Fruit fly (Drosophila melanogaster) whole organism, embryonic: ENCODE data around the gene snk.

Experiments
- Antp ChIP-seq: fragments of 200-800 bp; sonication (Bioruptor generic); optimal IDR thresholded peaks from 3 replicates; lab custom pipeline; 2016; ENCODE audit warnings: missing biosample characterization, missing genetic modification characterization
- Awh ChIP-seq: fragments of 200-800 bp; sonication (Bioruptor generic); IDR thresholded peaks from 2 replicates; pipeline ENCODE4, ENCODE4 v1.3.6; 2022; ENCODE audit warnings: missing biosample characterization, missing genetic modification characterization
- B-H2 ChIP-seq: fragments of 200-800 bp; sonication (Bioruptor generic); optimal IDR thresholded peaks from 2 replicates; lab custom pipeline; 2018; ENCODE audit warnings: missing biosample characterization, mild to moderate bottlenecking, missing genetic modification characterization
- CG10543 ChIP-seq: fragments of 200-800 bp; sonication (Bioruptor generic); optimal IDR thresholded peaks from 3 replicates; lab custom pipeline; 2017; ENCODE audit warnings: missing biosample characterization, mild to moderate bottlenecking, missing genetic modification characterization, moderate library complexity
- CG10979 ChIP-seq: fragments of 200-800 bp; sonication (Bioruptor generic); optimal IDR thresholded peaks from 2 replicates; lab custom pipeline; 2018; ENCODE audit warnings: missing biosample characterization, mild to moderate bottlenecking, missing genetic modification characterization, moderate library complexity
- CG11456 ChIP-seq: fragments of 200-800 bp; sonication (Bioruptor generic); IDR thresholded peaks from 3 replicates; pipeline ENCODE4 v1.3.6; 2022; ENCODE audit warnings: missing biosample characterization, missing genetic modification characterization
- CG11695 ChIP-seq: fragments of 200-800 bp; sonication (Bioruptor generic); IDR thresholded peaks from 3 replicates; pipeline ENCODE4 v1.3.6; 2022; ENCODE audit warnings: missing biosample characterization, missing genetic modification characterization
- CG12659 ChIP-seq: fragments of 200-800 bp; sonication (Bioruptor generic); optimal IDR thresholded peaks from 3 replicates; lab custom pipeline; 2017; ENCODE audit warnings: mild to moderate bottlenecking, missing biosample characterization, missing genetic modification reagents, missing genetic modification characterization
- CG12744 ChIP-seq: fragments of 200-800 bp; sonication (Bioruptor generic); optimal IDR thresholded peaks from 2 replicates; lab custom pipeline; 2016; ENCODE audit warnings: missing biosample characterization, missing genetic modification characterization
- CG12769 ChIP-seq: fragments of 200-800 bp; sonication (Bioruptor generic); optimal IDR thresholded peaks from 2 replicates; lab custom pipeline; 2019; ENCODE audit warnings: missing biosample characterization, mild to moderate bottlenecking, missing genetic modification characterization, moderate library complexity
- CG14014 ChIP-seq: fragments of 200-800 bp; sonication (Bioruptor generic); IDR thresholded peaks from 2 replicates; pipeline ENCODE4 v1.3.6; 2022; ENCODE audit warnings: missing biosample characterization, missing genetic modification characterization
- CG15011 ChIP-seq: fragments of 200-800 bp; sonication (Bioruptor generic); optimal IDR thresholded peaks from 3 replicates; lab custom pipeline; 2018; ENCODE audit warnings: missing biosample characterization, mild to moderate bottlenecking, missing genetic modification characterization
- CG15269 ChIP-seq: fragments of 200-800 bp; sonication (Bioruptor generic); optimal IDR thresholded peaks from 2 replicates; lab custom pipeline; 2018; ENCODE audit warnings: missing biosample characterization, mild to moderate bottlenecking, missing genetic modification characterization, moderate library complexity
- CG15514 ChIP-seq: fragments of 200-800 bp; sonication (Bioruptor generic); optimal IDR thresholded peaks from 3 replicates; lab custom pipeline; 2017; ENCODE audit warnings: missing biosample characterization, missing genetic modification characterization, mild to moderate bottlenecking, moderate library complexity, missing genetic modification reagents
- CG18262 ChIP-seq: fragments of 200-800 bp; optimal IDR thresholded peaks from 3 replicates; lab custom pipeline; 2019; ENCODE audit warnings: missing biosample characterization, mild to moderate bottlenecking, missing genetic modification characterization, moderate library complexity
- CG18476 ChIP-seq: fragments of 200-800 bp; sonication (Bioruptor generic); optimal IDR thresholded peaks from 2 replicates; lab custom pipeline; 2016; ENCODE audit warnings: missing biosample characterization, mild to moderate bottlenecking, missing genetic modification characterization
- CG30431 ChIP-seq: fragments of 200-800 bp; sonication (Bioruptor generic); optimal IDR thresholded peaks from 2 replicates; lab custom pipeline; 2017; ENCODE audit warnings: missing biosample characterization, missing genetic modification characterization
- CG3407 ChIP-seq: fragments of 200-800 bp; sonication (Bioruptor generic); optimal IDR thresholded peaks from 2 replicates; lab custom pipeline; 2018; ENCODE audit warnings: missing biosample characterization, mild to moderate bottlenecking, missing genetic modification characterization
- CG3847 ChIP-seq: fragments of 200-800 bp; sonication (Bioruptor generic); IDR thresholded peaks from 2 replicates; pipeline ENCODE4 v1.3.6; 2022; ENCODE audit warnings: missing biosample characterization, missing genetic modification characterization
- CG5180 ChIP-seq: fragments of 200-800 bp; sonication (Bioruptor generic); optimal IDR thresholded peaks from 3 replicates; lab custom pipeline; 2017; ENCODE audit warnings: missing biosample characterization, missing genetic modification characterization, mild to moderate bottlenecking, moderate library complexity, missing genetic modification reagents
- CG6175 ChIP-seq: fragments of 200-800 bp; sonication (Bioruptor generic); IDR thresholded peaks from 3 replicates; pipeline ENCODE4 v1.3.6; 2022; ENCODE audit warnings: missing biosample characterization, missing genetic modification characterization
- CG6654 ChIP-seq: fragments of 200-800 bp; sonication (Bioruptor generic); optimal IDR thresholded peaks from 2 replicates; lab custom pipeline; 2017; ENCODE audit warnings: missing biosample characterization, mild to moderate bottlenecking, missing genetic modification characterization
- CG6791 ChIP-seq: fragments of 200-800 bp; sonication (Bioruptor generic); IDR thresholded peaks from 3 replicates; pipeline ENCODE4 v1.3.6; 2022; ENCODE audit warnings: missing biosample characterization, missing genetic modification characterization; ENCODE audit not compliant: partially characterized antibody
- CG7745 ChIP-seq: fragments of 200-800 bp; sonication (Bioruptor generic); optimal IDR thresholded peaks from 2 replicates; lab custom pipeline; 2018; ENCODE audit warnings: missing biosample characterization, mild to moderate bottlenecking, missing genetic modification characterization, moderate library complexity
- CG9932 ChIP-seq: fragments of 200-800 bp; sonication (Bioruptor generic); IDR thresholded peaks from 2 replicates; pipeline ENCODE4 v1.3.6; 2022; ENCODE audit warnings: missing biosample characterization, missing genetic modification characterization
- E2f2 ChIP-seq: fragments of 200-800 bp; sonication (Bioruptor generic); IDR thresholded peaks from 2 replicates; pipeline ENCODE4 v1.3.6; 2022; ENCODE audit warnings: missing biosample characterization, missing genetic modification characterization
- GATAe ChIP-seq: fragments of 200-800 bp; sonication (Bioruptor generic); conservative IDR thresholded peaks from 2 replicates; pipeline ENCODE4 v1.3.6; 2022; ENCODE audit warnings: missing biosample characterization, missing genetic modification characterization
- HLH54F ChIP-seq: fragments of 200-800 bp; sonication (Bioruptor generic); optimal IDR thresholded peaks from 3 replicates; lab custom pipeline; 2016; ENCODE audit warnings: missing biosample characterization, missing genetic modification characterization
- NC2α ChIP-seq: fragments of 200-800 bp; sonication (Bioruptor generic); optimal IDR thresholded peaks from 2 replicates; lab custom pipeline; 2016; ENCODE audit warnings: missing biosample characterization, missing genetic modification characterization
- NC2β ChIP-seq: fragments of 200-800 bp; sonication (Bioruptor generic); optimal IDR thresholded peaks from 2 replicates; lab custom pipeline; 2016; ENCODE audit warnings: missing biosample characterization, missing genetic modification characterization
- az2 ChIP-seq: fragments of 200-800 bp; sonication (Bioruptor generic); optimal IDR thresholded peaks from 3 replicates; lab custom pipeline; 2016; ENCODE audit warnings: missing biosample characterization, missing genetic modification characterization
- ci ChIP-seq: fragments of 200-800 bp; sonication (Bioruptor generic); IDR thresholded peaks from 3 replicates; pipeline ENCODE4 v1.3.6; 2022; ENCODE audit warnings: missing biosample characterization, missing genetic modification characterization
- croc ChIP-seq: fragments of 200-800 bp; sonication (Bioruptor generic); conservative IDR thresholded peaks from 3 replicates; pipeline ENCODE4 v1.3.6; 2022; ENCODE audit warnings: missing biosample characterization, missing genetic modification characterization
- dati ChIP-seq: fragments of 200-800 bp; sonication (Bioruptor generic); IDR thresholded peaks from 2 replicates; pipeline ENCODE4 v1.3.6; 2022; ENCODE audit warnings: missing biosample characterization, missing genetic modification characterization
- dysf ChIP-seq: fragments of 200-800 bp; sonication (Bioruptor generic); IDR thresholded peaks from 3 replicates; pipeline ENCODE4 v1.3.6; 2022; ENCODE audit warnings: missing biosample characterization, missing genetic modification characterization
- eyg ChIP-seq: fragments of 200-800 bp; sonication (Bioruptor generic); optimal IDR thresholded peaks from 3 replicates; lab custom pipeline; 2016; ENCODE audit warnings: missing biosample characterization, missing genetic modification characterization
- gcm2 ChIP-seq: fragments of 200-800 bp; sonication (Bioruptor generic); optimal IDR thresholded peaks from 2 replicates; lab custom pipeline; 2016; ENCODE audit warnings: missing biosample characterization, missing genetic modification characterization
- grau ChIP-seq: fragments of 200-800 bp; optimal IDR thresholded peaks from 3 replicates; lab custom pipeline; 2019; ENCODE audit warnings: missing biosample characterization, mild to moderate bottlenecking, missing genetic modification characterization, moderate library complexity
- ham ChIP-seq: fragments of 200-800 bp; sonication (Bioruptor generic); IDR thresholded peaks from 2 replicates; pipeline ENCODE4 v1.3.6; 2022; ENCODE audit warnings: missing biosample characterization, missing genetic modification characterization
- her ChIP-seq: fragments of 200-800 bp; sonication (Bioruptor generic); optimal IDR thresholded peaks from 2 replicates; lab custom pipeline; 2016; ENCODE audit warnings: missing biosample characterization, missing genetic modification characterization
- nmo ChIP-seq: fragments of 200-800 bp; sonication (Bioruptor generic); optimal IDR thresholded peaks from 2 replicates; lab custom pipeline; 2018; ENCODE audit warnings: missing biosample characterization, mild to moderate bottlenecking, missing genetic modification characterization, moderate library complexity
- pzg ChIP-seq: fragments of 200-800 bp; sonication (Bioruptor generic); optimal IDR thresholded peaks from 3 replicates; lab custom pipeline; 2018; ENCODE audit warnings: missing biosample characterization, mild to moderate bottlenecking, missing genetic modification characterization, moderate library complexity
- rib ChIP-seq: fragments of 200-800 bp; sonication (Bioruptor generic); IDR thresholded peaks from 2 replicates; pipeline ENCODE4 v1.3.6; 2022; ENCODE audit warnings: missing biosample characterization, missing genetic modification characterization
- run ChIP-seq: fragments of 200-800 bp; sonication (Bioruptor generic); optimal IDR thresholded peaks from 3 replicates; lab custom pipeline; 2018; ENCODE audit warnings: missing biosample characterization, mild to moderate bottlenecking, missing genetic modification characterization
- sqz ChIP-seq: fragments of 200-800 bp; sonication (Bioruptor generic); optimal IDR thresholded peaks from 3 replicates; lab custom pipeline; 2018; ENCODE audit warnings: missing biosample characterization, mild to moderate bottlenecking, missing genetic modification characterization
- ssp ChIP-seq: fragments of 200-800 bp; sonication (Bioruptor generic); IDR thresholded peaks from 2 replicates; pipeline ENCODE4 v1.3.6; 2022; ENCODE audit warnings: missing biosample characterization, missing genetic modification characterization
- sug ChIP-seq: fragments of 200-800 bp; optimal IDR thresholded peaks from 2 replicates; lab custom pipeline; 2019; ENCODE audit warnings: missing biosample characterization, mild to moderate bottlenecking, missing genetic modification characterization, moderate library complexity
- tgo ChIP-seq: fragments of 200-800 bp; sonication (Bioruptor generic); IDR thresholded peaks from 3 replicates; pipeline ENCODE4 v1.3.6; 2022; ENCODE audit warnings: missing biosample characterization, missing genetic modification characterization

The snk gene

dm6 chr3R:13017623-13018036 lies 24.9 kb downstream of the snk start (continued):
- no peak for TF ChIP-seq CG15269 (tag; lab: Kevin White, UChicago)
- TF ChIP-seq her (GFP tag; lab: Kevin White, UChicago) = no peak
- no peak for TF ChIP-seq croc
- no peak for TF ChIP-seq run (tag; lab: Kevin White, UChicago)
- no peak for TF ChIP-seq az2
- TF ChIP-seq CG5180 (GFP tag; lab: Kevin White, UChicago) = no peak
- TF ChIP-seq CG11695 (GFP tag; lab: Robert Waterston, UW) = no peak
- no peak for TF ChIP-seq dati
- TF ChIP-seq HLH54F (GFP tag; lab: Kevin White, UChicago) = no peak
- TF ChIP-seq sug = peak; percentile 23
- TF ChIP-seq rib (GFP tag; lab: Robert Waterston, UW) = peak; percentile 67; the same call in 1 of the 2 replicates
- TF ChIP-seq, all 482 proteins: peak for 14

- TF ChIP-seq CG15011 (GFP tag; lab: Kevin White, UChicago) = no peak
- TF ChIP-seq CG30431 (GFP tag; lab: Kevin White, UChicago) = no peak
- peak; percentile 31 for TF ChIP-seq CG15514 (GFP tag; lab: Kevin White, UChicago)
- no peak for TF ChIP-seq eyg
- no peak for TF ChIP-seq CG6791
- peak; percentile 85 for TF ChIP-seq CG12769
- TF ChIP-seq CG14014 (GFP tag; lab: Robert Waterston, UW) = no peak
- TF ChIP-seq CG12744 (GFP tag; lab: Kevin White, UChicago) = no peak
- TF ChIP-seq CG3407 (GFP tag; lab: Kevin White, UChicago) = no peak
- TF ChIP-seq sqz (GFP tag; lab: Kevin White, UChicago) = peak; percentile 61
- TF ChIP-seq B-H2 (GFP tag; lab: Kevin White, UChicago) = peak; percentile 6
- no peak for TF ChIP-seq CG10979 (tag; lab: Kevin White, UChicago)
- no peak for TF ChIP-seq tgo (GFP tag; lab: Robert Waterston, UW)
- peak; percentile 5 for TF ChIP-seq grau (tag; lab: Kevin White, UChicago)
- no peak for TF ChIP-seq CG18262 (tag; lab: Kevin White, UChicago)
- peak; percentile 86 for TF ChIP-seq CG6175 (GFP tag; lab: Robert Waterston, UW)
- TF ChIP-seq Awh (GFP tag; lab: Robert Waterston, UW) = 0 out of 2 replicates have a peak, but pooled peaks have one; percentile 26
- TF ChIP-seq Antp (GFP tag; lab: Kevin White, UChicago) = no peak
- TF ChIP-seq pzg (GFP tag; lab: Kevin White, UChicago) = no peak
- peak; percentile 12 for TF ChIP-seq nmo (GFP tag; lab: Kevin White, UChicago)
- TF ChIP-seq CG9932 = 0 out of 2 replicates have a peak, but pooled peaks have one; percentile 3
- TF ChIP-seq dysf (GFP tag; lab: Robert Waterston, UW) = peak; percentile 29; the same call in 1 of the 3 replicates
- no peak for TF ChIP-seq CG7745 (tag; lab: Kevin White, UChicago)
- TF ChIP-seq CG3847 = 0 out of 2 replicates have a peak, but pooled peaks have one; percentile 15
- TF ChIP-seq CG6654 = no peak
- peak; percentile 18; the same call in 1 of the 2 replicates for TF ChIP-seq GATAe (GFP tag; lab: Robert Waterston, UW)
- no peak for TF ChIP-seq NC2β
- peak; percentile 22 for TF ChIP-seq CG12659 (GFP tag; lab: Kevin White, UChicago)
- TF ChIP-seq CG10543 = peak; percentile 37
- TF ChIP-seq gcm2 = no peak
- no peak for TF ChIP-seq ssp (GFP tag; lab: Robert Waterston, UW)
- TF ChIP-seq ci (GFP tag; lab: Robert Waterston, UW) = 0 out of 3 replicates have a peak, but pooled peaks have one; percentile 16
- no peak for TF ChIP-seq CG18476
- TF ChIP-seq CG11456 (GFP tag; lab: Robert Waterston, UW) = no peak
- no peak for TF ChIP-seq CG5180 (GFP tag; lab: Kevin White, UChicago)
- TF ChIP-seq E2f2 = peak; percentile 16; the same call in 1 of the 2 replicates
- no peak for TF ChIP-seq ham (GFP tag; lab: Robert Waterston, UW)
- no peak for TF ChIP-seq NC2α (GFP tag; lab: Kevin White, UChicago)
Measured at dm6 chr3R:13015811-13016766, 26.5 kb downstream of the snk start.
